Fruit fly (Drosophila melanogaster) whole organism, embryonic: ENCODE data around the gene CG32712.

Source experiments
- CG34224 ChIP-seq: fragments of 200-800 bp; sonication (Bioruptor generic); IDR thresholded peaks from 3 replicates; pipeline ENCODE4 v1.3.6; 2022; ENCODE audit warnings: missing biosample characterization, missing genetic modification characterization; ENCODE audit not compliant: partially characterized antibody
- Doc3 ChIP-seq: fragments of 200-800 bp; sonication (Bioruptor generic); IDR thresholded peaks from 3 replicates; pipeline ENCODE4 v1.3.6; 2022; ENCODE audit warnings: missing biosample characterization, missing genetic modification characterization; ENCODE audit not compliant: partially characterized antibody
- HHEX ChIP-seq: fragments of 200-800 bp; sonication (Bioruptor generic); optimal IDR thresholded peaks from 3 replicates; lab custom pipeline; 2017; ENCODE audit warnings: missing biosample characterization, mild to moderate bottlenecking, missing genetic modification characterization, missing genetic modification reagents
- unpg ChIP-seq: fragments of 200-800 bp; sonication (Bioruptor generic); optimal IDR thresholded peaks from 3 replicates; lab custom pipeline; 2018; ENCODE audit warnings: missing biosample characterization, mild to moderate bottlenecking, missing genetic modification characterization, moderate library complexity

DNA sequence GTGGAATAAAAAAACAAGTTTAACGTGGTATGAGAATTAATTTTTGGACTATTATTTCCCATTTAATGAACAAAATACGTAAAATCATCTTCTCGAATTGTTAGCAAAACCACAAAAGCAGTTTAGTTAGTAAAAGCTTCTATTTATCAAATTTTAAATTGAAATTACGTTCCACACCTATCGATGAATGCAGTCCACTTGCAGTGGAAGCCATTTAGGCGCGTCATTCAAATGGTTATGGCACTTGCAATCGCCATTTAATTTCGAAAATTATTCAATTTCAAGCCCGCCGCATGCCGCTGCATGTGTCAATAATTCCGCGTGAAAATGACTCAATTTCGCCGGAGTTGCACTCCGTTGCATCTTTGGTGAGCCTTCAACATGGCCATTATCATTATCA lies 9.3 kb upstream of the CG32712 start:
- TF ChIP-seq HHEX (GFP tag; lab: Kevin White, UChicago) (no peak), unpg (GFP tag; lab: Kevin White, UChicago) (no peak), CG34224 (no peak), Doc3 (GFP tag; lab: Robert Waterston, UW) (no peak)
